1 fruit fly cellular context compared by ENCODE assay signal in the genomic region with DNA sequence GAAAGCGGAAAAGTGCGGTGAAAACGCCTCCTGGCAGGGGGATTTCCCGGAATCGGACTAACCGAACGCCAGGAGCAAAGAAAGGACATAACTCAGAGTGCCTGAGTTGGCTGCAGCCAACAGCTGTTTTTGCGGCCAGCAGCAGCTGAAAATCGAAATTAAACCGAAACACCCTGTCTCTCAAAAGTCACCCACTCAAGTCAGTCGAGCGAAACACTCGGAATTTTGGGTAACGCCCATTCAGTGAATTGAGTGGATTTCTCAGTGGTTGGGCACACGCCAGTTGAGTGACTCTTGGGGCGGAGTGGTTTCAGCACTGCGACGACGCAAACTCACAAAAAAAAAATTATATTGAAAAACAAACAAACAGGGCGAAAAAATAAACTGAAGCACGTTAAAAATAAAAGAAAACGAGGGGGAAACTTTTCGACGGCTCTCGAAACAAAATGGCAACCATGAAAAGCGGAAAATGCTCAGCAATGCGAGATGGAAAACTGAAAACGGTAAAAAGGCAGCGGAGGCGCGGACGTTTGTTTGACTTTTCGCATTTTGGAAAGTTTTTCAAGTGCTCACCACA.
TF ChIP-seq lines count a peak whose summit lies in the region.

No protein-coding gene starts in this region.

TF ChIP-seq in whole organism, embryonic, 481 proteins besides CTCF, POLR2A, EP300 and RAD21 (continued from another document):
- TF ChIP-seq CG7987 (GFP tag; optimal IDR thresholded peaks at IDR 0.05; lab: Kevin White, UChicago) (no peak), bsh (GFP tag; optimal IDR thresholded peaks at IDR 0.05; lab: Kevin White, UChicago) (peak in 1 of 2 experiments; percentile 78), CG7786 (GFP tag; optimal IDR thresholded peaks at IDR 0.05; lab: Kevin White, UChicago) (no peak), zfh2 (GFP tag; optimal IDR thresholded peaks at IDR 0.05; lab: Kevin White, UChicago) (no peak), mirr (GFP tag; optimal IDR thresholded peaks at IDR 0.05; lab: Kevin White, UChicago) (no peak), Ptx1 (GFP tag; IDR thresholded peaks at IDR 0.05; lab: Robert Waterston, UW) (no peak), CG17186 (GFP tag; optimal IDR thresholded peaks at IDR 0.05; lab: Kevin White, UChicago) (no peak), CkIIα-i1 (GFP tag; IDR thresholded peaks at IDR 0.05; lab: Robert Waterston, UW) (no peak), CG33213 (GFP tag; optimal IDR thresholded peaks at IDR 0.05; lab: Kevin White, UChicago) (no peak), CG6765 (GFP tag; optimal IDR thresholded peaks at IDR 0.05; lab: Kevin White, UChicago) (no peak), lola (GFP tag; optimal IDR thresholded peaks at IDR 0.05; lab: Kevin White, UChicago) (no peak), Nf-YC (tag; optimal IDR thresholded peaks at IDR 0.05; lab: Kevin White, UChicago) (peak; percentile 88), Sry-δ (GFP tag; optimal IDR thresholded peaks at IDR 0.05; lab: Kevin White, UChicago) (no peak), btn (GFP tag; optimal IDR thresholded peaks at IDR 0.05; lab: Kevin White, UChicago) (no peak), chinmo (GFP tag; IDR thresholded peaks at IDR 0.05; lab: Robert Waterston, UW; ENCODE audit: partially characterized antibody) (0 out of 4 replicates have a peak, but pooled peaks have one; percentile 51), CG3726 (GFP tag; IDR thresholded peaks at IDR 0.05; lab: Robert Waterston, UW) (no peak), Nf-YA (GFP tag; IDR thresholded peaks at IDR 0.05; lab: Robert Waterston, UW) (no peak), tup (GFP tag; optimal IDR thresholded peaks at IDR 0.05; lab: Kevin White, UChicago) (no peak), z (GFP tag; IDR thresholded peaks at IDR 0.05; lab: Robert Waterston, UW) (peak; percentile 99), CG2199 (GFP tag; IDR thresholded peaks at IDR 0.05; lab: Robert Waterston, UW) (peak; percentile 57; the same call in 1 of the 3 replicates), cwo (GFP tag; optimal IDR thresholded peaks at IDR 0.05; lab: Kevin White, UChicago) (no peak), Sox100B (GFP tag; optimal IDR thresholded peaks at IDR 0.05; lab: Kevin White, UChicago) (no peak), chn (GFP tag; optimal IDR thresholded peaks at IDR 0.05; lab: Kevin White, UChicago) (no peak), B-H1 (GFP tag; IDR thresholded peaks at IDR 0.05; lab: Robert Waterston, UW) (no peak), CG13123 (GFP tag; optimal IDR thresholded peaks at IDR 0.05; lab: Kevin White, UChicago) (no peak), dan (GFP tag; IDR thresholded peaks at IDR 0.05; lab: Robert Waterston, UW) (no peak), Bgb (GFP tag; IDR thresholded peaks at IDR 0.05; lab: Robert Waterston, UW; ENCODE audit: partially characterized antibody) (peak; percentile 60; the same call in 1 of the 2 replicates), CG2120 (GFP tag; optimal IDR thresholded peaks at IDR 0.05; lab: Kevin White, UChicago) (no peak), D19A (tag; optimal IDR thresholded peaks at IDR 0.05; lab: Kevin White, UChicago) (no peak), corto (GFP tag; optimal IDR thresholded peaks at IDR 0.05; lab: Kevin White, UChicago) (no peak), toy (GFP tag; IDR thresholded peaks at IDR 0.05; lab: Robert Waterston, UW) (no peak), dati (GFP tag; IDR thresholded peaks at IDR 0.05; lab: Robert Waterston, UW) (no peak), B-H2 (GFP tag; optimal IDR thresholded peaks at IDR 0.05; lab: Kevin White, UChicago) (no peak), Hmx (GFP tag; optimal IDR thresholded peaks at IDR 0.05; lab: Kevin White, UChicago) (no peak), CHES-1-like (GFP tag; optimal IDR thresholded peaks at IDR 0.05; lab: Kevin White, UChicago) (no peak), ind (GFP tag; optimal IDR thresholded peaks at IDR 0.05; lab: Kevin White, UChicago) (no peak), Stat92E (GFP tag; optimal IDR thresholded peaks at IDR 0.05; lab: Kevin White, UChicago) (no peak), disco-r (GFP tag; optimal IDR thresholded peaks at IDR 0.05; lab: Kevin White, UChicago) (no peak), CG4404 (GFP tag; IDR thresholded peaks at IDR 0.05; lab: Robert Waterston, UW) (no peak), sna (GFP tag; IDR thresholded peaks at IDR 0.05; lab: Robert Waterston, UW; ENCODE audit: partially characterized antibody) (0 out of 2 replicates have a peak, but pooled peaks have one; percentile 49), CG8944 (GFP tag; optimal IDR thresholded peaks at IDR 0.05; lab: Kevin White, UChicago) (no peak), CG17912 (GFP tag; optimal IDR thresholded peaks at IDR 0.05; lab: Kevin White, UChicago) (no peak), CG32772 (GFP tag; IDR thresholded peaks at IDR 0.05; lab: Robert Waterston, UW) (no peak), CG4820 (GFP tag; optimal IDR thresholded peaks at IDR 0.05; lab: Kevin White, UChicago) (no peak), CG13624 (GFP tag; optimal IDR thresholded peaks at IDR 0.05; lab: Kevin White, UChicago) (no peak), CG6254 (GFP tag; optimal IDR thresholded peaks at IDR 0.05; lab: Kevin White, UChicago) (peak; percentile 99), twi (tag; optimal IDR thresholded peaks at IDR 0.05; lab: Kevin White, UChicago) (peak; percentile 46), sr (GFP tag; IDR thresholded peaks at IDR 0.05; lab: Robert Waterston, UW) (no peak)
TF ChIP-seq in whole organism, embryonic: peak in this region for 30.
